Fruit fly (Drosophila melanogaster): ENCODE results near the gene kat-60L1.
A peak's percentile ranks its signal among the peaks of the same experiment; 100 is the strongest.

- TF ChIP-seq psq (optimal IDR thresholded peaks at IDR 0.05), result no peak
- no peak for TF ChIP-seq usp (GFP tag; optimal IDR thresholded peaks at IDR 0.05)
- peak; percentile 3 for TF ChIP-seq pan (optimal IDR thresholded peaks at IDR 0.05)
- no peak for TF ChIP-seq Dll (optimal IDR thresholded peaks at IDR 0.05)
- TF ChIP-seq CG8478 (optimal IDR thresholded peaks at IDR 0.05), result no peak
- no peak for TF ChIP-seq EcR (GFP tag; optimal IDR thresholded peaks at IDR 0.05)
These were observed 44.3 kb upstream of the kat-60L1 start for dm6 chr3R:5737263-5737662.
